Fruit fly (Drosophila melanogaster): ENCODE results near the gene CG14834.
A peak's percentile ranks its signal among the peaks of the same experiment; 100 is the strongest.

Gene CG14834

dm6 chr3L:7359827-7360323 is 13.0 kb upstream of the CG14834 start, which contains the start of gene pst (continued):
- TF ChIP-seq CG7271 (tag; optimal IDR thresholded peaks at IDR 0.05) (no peak), nau (GFP tag; optimal IDR thresholded peaks at IDR 0.05) (no peak), da (GFP tag; optimal IDR thresholded peaks at IDR 0.05) (no peak), cad (GFP tag; optimal IDR thresholded peaks at IDR 0.05) (no peak), pzg (GFP tag; optimal IDR thresholded peaks at IDR 0.05) (no peak), Mes4 (GFP tag; optimal IDR thresholded peaks at IDR 0.05) (no peak), toy (GFP tag; IDR thresholded peaks at IDR 0.05) (no peak), TFAM (GFP tag; optimal IDR thresholded peaks at IDR 0.05) (no peak), CG3163 (GFP tag; optimal IDR thresholded peaks at IDR 0.05) (no peak), gsb (GFP tag; IDR thresholded peaks at IDR 0.05) (no peak)

dm6 chr3L:7356386-7357117 is 9.6 kb upstream of the CG14834 start, which contains the start of gene CTCF:
CTCF (minus strand) TSS chr3L:7356713.
- TF ChIP-seq CoRest (tag; optimal IDR thresholded peaks at IDR 0.05) (peak; percentile 61), CG18599 (GFP tag; optimal IDR thresholded peaks at IDR 0.05) (no peak), CG18619 (GFP tag; optimal IDR thresholded peaks at IDR 0.05) (peak; percentile 7), dimm (GFP tag; IDR thresholded peaks at IDR 0.05) (no peak), CG14441 (GFP tag; IDR thresholded peaks at IDR 0.05) (peak; percentile 53), CG9609 (GFP tag; optimal IDR thresholded peaks at IDR 0.05) (peak; percentile 40), gro (GFP tag; optimal IDR thresholded peaks at IDR 0.05) (peak; percentile 46), CG18262 (tag; optimal IDR thresholded peaks at IDR 0.05) (peak; percentile 64), CG4820 (GFP tag; optimal IDR thresholded peaks at IDR 0.05) (peak; percentile 38), chn (GFP tag; optimal IDR thresholded peaks at IDR 0.05) (peak; percentile 18), CG32532 (GFP tag; IDR thresholded peaks at IDR 0.05) (peak; percentile 54; the same call in 1 of the 2 replicates), CG17359 (tag; optimal IDR thresholded peaks at IDR 0.05) (peak; percentile 34), CG13296 (GFP tag; optimal IDR thresholded peaks at IDR 0.05) (peak; percentile 37), CG14014 (GFP tag; IDR thresholded peaks at IDR 0.05) (0 out of 2 replicates have a peak, but pooled peaks have one; percentile 6), CG15696 (tag; optimal IDR thresholded peaks at IDR 0.05) (peak; percentile 38), croc (GFP tag; conservative IDR thresholded peaks at IDR 0.05) (peak; percentile 55; the same call in 2 of the 3 replicates), CG15073 (GFP tag; optimal IDR thresholded peaks at IDR 0.05) (no peak), trem (tag; optimal IDR thresholded peaks at IDR 0.05) (peak; percentile 91), CG16863 (GFP tag; optimal IDR thresholded peaks at IDR 0.05) (peak; percentile 40), GATAe (GFP tag; conservative IDR thresholded peaks at IDR 0.05) (peak; percentile 69), BtbVII (GFP tag; optimal IDR thresholded peaks at IDR 0.05) (peak; percentile 32), CG10543 (GFP tag; optimal IDR thresholded peaks at IDR 0.05) (no peak), prd (optimal IDR thresholded peaks at IDR 0.05) (no peak), prd (GFP tag; IDR thresholded peaks at IDR 0.05) (peak; percentile 80), unpg (GFP tag; optimal IDR thresholded peaks at IDR 0.05) (peak; percentile 20), Max (GFP tag; optimal IDR thresholded peaks at IDR 0.05) (peak; percentile 73), so (GFP tag; IDR thresholded peaks at IDR 0.05) (no peak), CG4854 (GFP tag; optimal IDR thresholded peaks at IDR 0.05) (peak; percentile 29), CG17186 (GFP tag; optimal IDR thresholded peaks at IDR 0.05) (peak; percentile 61), ci (GFP tag; IDR thresholded peaks at IDR 0.05) (0 out of 3 replicates have a peak, but pooled peaks have one; percentile 41), tna (GFP tag; IDR thresholded peaks at IDR 0.05; ENCODE audit: partially characterized antibody) (peak; percentile 61; the same call in 1 of the 2 replicates), ranshi (GFP tag; IDR thresholded peaks at IDR 0.05) (no peak), sna (GFP tag; IDR thresholded peaks at IDR 0.05; ENCODE audit: partially characterized antibody) (peak; percentile 77), CG11504 (tag; optimal IDR thresholded peaks at IDR 0.05) (no peak), CG32772 (GFP tag; IDR thresholded peaks at IDR 0.05) (peak; percentile 64), CG13775 (GFP tag; optimal IDR thresholded peaks at IDR 0.05) (peak; percentile 37), CG11456 (GFP tag; IDR thresholded peaks at IDR 0.05) (peak; percentile 73; the same call in 2 of the 3 replicates), CG1233 (GFP tag; optimal IDR thresholded peaks at IDR 0.05) (peak; percentile 38)
